Worm (Caenorhabditis elegans) whole organism, late embryonic: ENCODE measurements around the gene ZK809.1.

Source experiments
- Y22D7AL.16 ChIP-seq: sonication (generic microtip); optimal IDR thresholded peaks from 2 replicates; lab custom pipeline; 2016; ENCODE audit warnings: missing genetic modification characterization, missing compliant biosample characterization
- ceh-24 ChIP-seq: sonication (generic microtip); optimal IDR thresholded peaks from 2 replicates; lab custom pipeline; 2016; ENCODE audit warnings: mild to moderate bottlenecking, missing genetic modification characterization, missing compliant biosample characterization
- ceh-31 ChIP-seq: sonication (generic microtip); optimal IDR thresholded peaks from 2 replicates; lab custom pipeline; 2016; ENCODE audit warnings: missing genetic modification characterization, missing compliant biosample characterization
- dve-1 ChIP-seq: sonication (generic microtip); optimal IDR thresholded peaks from 2 replicates; lab custom pipeline; 2017; ENCODE audit warnings: antibody characterized with exemption, mild to moderate bottlenecking, missing genetic modification characterization, missing compliant biosample characterization
- fkh-10 ChIP-seq: fragments of 150-350 bp; optimal IDR thresholded peaks from 2 replicates; lab custom pipeline; 2014; ENCODE audit warnings: missing biosample characterization, missing genetic modification reagents, missing genetic modification characterization
- pag-3 ChIP-seq: sonication (generic microtip); optimal IDR thresholded peaks from 2 replicates; lab custom pipeline; 2016; ENCODE audit warnings: missing compliant biosample characterization, missing genetic modification characterization, borderline replicate concordance
- pha-2 ChIP-seq: sonication (generic microtip); optimal IDR thresholded peaks from 2 replicates; lab custom pipeline; 2017; ENCODE audit warnings: mild to moderate bottlenecking, missing genetic modification characterization, missing compliant biosample characterization
- pqm-1 ChIP-seq: sonication (generic microtip); optimal IDR thresholded peaks from 2 replicates; lab custom pipeline; 2016; ENCODE audit warnings: missing genetic modification characterization, missing compliant biosample characterization
- sox-2 ChIP-seq: fragments of 200-800 bp; sonication (Bioruptor generic); IDR thresholded peaks from 2 replicates; pipeline ENCODE4 v1.3.6; 2022; ENCODE audit warnings: missing genetic modification reagents, missing genetic modification characterization, missing compliant biosample characterization
- sox-4 ChIP-seq: sonication (generic microtip); optimal IDR thresholded peaks from 2 replicates; lab custom pipeline; 2017; ENCODE audit warnings: mild to moderate bottlenecking, missing genetic modification characterization, inconsistent platforms, missing compliant biosample characterization
- tbx-2 ChIP-seq: sonication (generic microtip); optimal IDR thresholded peaks from 2 replicates; lab custom pipeline; 2016; ENCODE audit warnings: missing genetic modification characterization, missing compliant biosample characterization
- ttx-3 ChIP-seq: sonication (generic microtip); optimal IDR thresholded peaks from 2 replicates; lab custom pipeline; 2016; ENCODE audit warnings: missing genetic modification reagents, missing genetic modification characterization, missing compliant biosample characterization
- unc-55 ChIP-seq: sonication (generic microtip); optimal IDR thresholded peaks from 2 replicates; lab custom pipeline; 2017; ENCODE audit warnings: missing biosample characterization, missing genetic modification reagents, missing genetic modification characterization
- unc-86 ChIP-seq: sonication (generic microtip); optimal IDR thresholded peaks from 2 replicates; lab custom pipeline; 2016; ENCODE audit warnings: missing genetic modification characterization, missing compliant biosample characterization

DNA sequence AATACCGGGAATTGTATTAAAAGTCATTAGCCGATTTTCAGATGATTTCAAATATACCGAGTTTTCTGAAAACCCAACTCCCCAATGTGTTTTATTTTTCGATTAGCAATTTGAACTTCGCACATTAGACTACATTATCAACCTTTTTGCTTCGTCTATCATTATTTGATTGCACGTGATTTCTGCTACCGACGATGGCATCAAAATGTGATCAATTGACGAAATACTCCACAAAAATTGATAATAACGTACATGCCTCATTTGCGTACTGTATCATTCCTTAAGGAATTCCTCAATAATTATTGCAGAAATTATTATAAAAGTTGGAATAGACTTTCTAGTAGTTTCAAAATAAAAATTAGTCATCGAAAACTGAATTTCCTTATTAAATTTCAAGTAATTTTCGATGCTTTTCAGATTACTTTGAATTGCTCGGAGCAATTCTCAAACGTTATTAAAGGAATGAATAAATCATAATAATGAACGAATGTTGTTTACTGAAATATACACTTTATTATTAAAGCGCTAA, 18.1 kb upstream of the ZK809.1 start:
- no peak for TF ChIP-seq tbx-2 (tag; lab: Kevin White, UChicago)
- no peak for TF ChIP-seq pqm-1 (tag; lab: Kevin White, UChicago)
- no peak for TF ChIP-seq ceh-24 (tag; lab: Kevin White, UChicago)
- TF ChIP-seq ceh-31, result no peak
- TF ChIP-seq ttx-3 (tag; lab: Kevin White, UChicago), result no peak
- no peak for TF ChIP-seq pha-2 (tag; lab: Kevin White, UChicago)
- no peak for TF ChIP-seq pag-3
- TF ChIP-seq dve-1 (tag; lab: Kevin White, UChicago), result no peak
- TF ChIP-seq fkh-10 (GFP tag; lab: Kevin White, UChicago), result no peak
- no peak for TF ChIP-seq Y22D7AL.16 (tag; lab: Kevin White, UChicago)
- no peak for TF ChIP-seq sox-4
- no peak for TF ChIP-seq unc-55
- no peak for TF ChIP-seq sox-2
- no peak for TF ChIP-seq unc-86 (tag; lab: Kevin White, UChicago)
